Worm (Caenorhabditis elegans) whole organism, young adult: ENCODE results near the gene pps-1.

Experiments
- B0019.2 ChIP-seq: fragments of 200-800 bp; sonication (Bioruptor generic); conservative IDR thresholded peaks from 2 replicates; pipeline ENCODE4 v1.3.6; 2022; ENCODE audit warnings: missing genetic modification reagents, missing genetic modification characterization, missing compliant biosample characterization
- C17E4.6 ChIP-seq: fragments of 200-800 bp; sonication (Bioruptor generic); IDR thresholded peaks from 2 replicates; pipeline ENCODE4 v1.3.6; 2022; ENCODE audit warnings: missing genetic modification reagents, missing genetic modification characterization, missing compliant biosample characterization
- F10E7.11 ChIP-seq: sonication (generic microtip); optimal IDR thresholded peaks from 2 replicates; lab custom pipeline; 2017; ENCODE audit warnings: mild to moderate bottlenecking, missing genetic modification characterization, moderate library complexity, missing compliant biosample characterization
- F23B12.7 ChIP-seq: sonication (generic microtip); optimal IDR thresholded peaks from 2 replicates; lab custom pipeline; 2017; ENCODE audit warnings: missing genetic modification characterization, mild to moderate bottlenecking, missing compliant biosample characterization, antibody characterized with exemption, moderate library complexity; ENCODE audit not compliant: insufficient read depth
- F33H1.4 ChIP-seq: fragments of 200-800 bp; sonication (Bioruptor generic); IDR thresholded peaks from 2 replicates; pipeline ENCODE4 v1.3.6; 2022; ENCODE audit warnings: missing genetic modification reagents, missing genetic modification characterization, missing compliant biosample characterization
- F49E8.2 ChIP-seq: sonication (generic microtip); optimal IDR thresholded peaks from 3 replicates; lab custom pipeline; 2017; ENCODE audit warnings: missing genetic modification characterization, mild to moderate bottlenecking, missing compliant biosample characterization, antibody characterized with exemption, moderate library complexity; ENCODE audit not compliant: insufficient read depth
- F57A8.1 ChIP-seq: fragments of 200-800 bp; sonication (Bioruptor generic); optimal IDR thresholded peaks from 2 replicates; lab custom pipeline; 2018; ENCODE audit warnings: mild to moderate bottlenecking, missing genetic modification characterization, moderate library complexity, missing compliant biosample characterization
- F57C9.4 ChIP-seq: sonication (generic microtip); optimal IDR thresholded peaks from 2 replicates; lab custom pipeline; 2017; ENCODE audit warnings: mild to moderate bottlenecking, missing genetic modification characterization, missing compliant biosample characterization
- Y53F4B.3 ChIP-seq: fragments of 200-800 bp; sonication (Bioruptor generic); IDR thresholded peaks from 2 replicates; pipeline ENCODE4 v1.3.6; 2022; ENCODE audit warnings: missing genetic modification reagents, missing genetic modification characterization, missing compliant biosample characterization
- atf-7 ChIP-seq: sonication (generic microtip); optimal IDR thresholded peaks from 2 replicates; lab custom pipeline; 2017; ENCODE audit warnings: mild to moderate bottlenecking, missing genetic modification characterization, missing compliant biosample characterization
- bed-1 ChIP-seq: fragments of 200-800 bp; sonication (Bioruptor generic); IDR thresholded peaks from 2 replicates; pipeline ENCODE4 v1.3.6; 2022; ENCODE audit warnings: missing genetic modification reagents, missing genetic modification characterization, missing compliant biosample characterization
- cebp-1 ChIP-seq, 2 experiments: fragments of 200-800 bp in 1 of 2; sonication (Bioruptor generic) in 1 of 2; sonication (generic microtip) in 1 of 2; IDR thresholded peaks in 1 of 2; optimal IDR thresholded peaks in 1 of 2; 2 replicates each; pipeline versions ENCODE4 v1.3.6 to Lab custom; 2017 to 2022; ENCODE audit warnings: missing compliant biosample characterization in 2 of 2, missing genetic modification characterization in 2 of 2, mild to moderate bottlenecking in 1 of 2, missing genetic modification reagents in 1 of 2, moderate library complexity in 1 of 2
- cebp-2 ChIP-seq: fragments of 200-800 bp; sonication (Bioruptor generic); IDR thresholded peaks from 2 replicates; pipeline ENCODE4 v1.3.6; 2022; ENCODE audit warnings: missing genetic modification characterization, missing compliant biosample characterization
- ceh-79 ChIP-seq: sonication (generic microtip); optimal IDR thresholded peaks from 2 replicates; lab custom pipeline; 2017; ENCODE audit warnings: mild to moderate bottlenecking, missing genetic modification characterization, missing compliant biosample characterization
- ceh-91 ChIP-seq: fragments of 200-800 bp; sonication (Bioruptor generic); IDR thresholded peaks from 2 replicates; pipeline ENCODE4 v1.3.6; 2022; ENCODE audit warnings: missing genetic modification reagents, missing genetic modification characterization, missing compliant biosample characterization
- dpff-1 ChIP-seq: sonication (generic microtip); optimal IDR thresholded peaks from 2 replicates; lab custom pipeline; 2017; ENCODE audit warnings: mild to moderate bottlenecking, missing genetic modification characterization, missing compliant biosample characterization
- egl-44 ChIP-seq: fragments of 200-800 bp; sonication (Bioruptor generic); IDR thresholded peaks from 2 replicates; pipeline ENCODE4 v1.3.6; 2022; ENCODE audit warnings: missing genetic modification reagents, missing genetic modification characterization, missing compliant biosample characterization
- ekl-4 ChIP-seq: fragments of 200-800 bp; sonication (Bioruptor generic); IDR thresholded peaks from 2 replicates; pipeline ENCODE4 v1.3.6; 2022; ENCODE audit warnings: missing genetic modification reagents, missing genetic modification characterization, missing compliant biosample characterization
- ets-4 ChIP-seq: fragments of 200-800 bp; sonication (Bioruptor generic); optimal IDR thresholded peaks from 2 replicates; lab custom pipeline; 2018; ENCODE audit warnings: mild to moderate bottlenecking, missing genetic modification characterization, missing compliant biosample characterization
- hmg-1.2 ChIP-seq: fragments of 200-800 bp; sonication (Bioruptor generic); IDR thresholded peaks from 2 replicates; pipeline ENCODE4 v1.3.6; 2022; ENCODE audit warnings: missing genetic modification reagents, missing genetic modification characterization, missing compliant biosample characterization
- hmg-20 ChIP-seq: fragments of 200-800 bp; sonication (Bioruptor generic); IDR thresholded peaks from 2 replicates; pipeline ENCODE4 v1.3.6; 2022; ENCODE audit warnings: missing genetic modification reagents, missing genetic modification characterization, missing compliant biosample characterization
- lsy-27 ChIP-seq: sonication (generic microtip); optimal IDR thresholded peaks from 2 replicates; lab custom pipeline; 2017; ENCODE audit warnings: missing genetic modification characterization, mild to moderate bottlenecking, missing compliant biosample characterization, antibody characterized with exemption, missing genotype, borderline replicate concordance; ENCODE audit not compliant: insufficient read depth
- madf-10 ChIP-seq: sonication (generic microtip); optimal IDR thresholded peaks from 2 replicates; lab custom pipeline; 2016; ENCODE audit warnings: mild to moderate bottlenecking, missing genetic modification characterization, missing compliant biosample characterization
- madf-6 ChIP-seq: fragments of 200-800 bp; sonication (Bioruptor generic); IDR thresholded peaks from 2 replicates; pipeline ENCODE4 v1.3.6; 2022; ENCODE audit warnings: missing genetic modification reagents, missing genetic modification characterization, missing compliant biosample characterization
- madf-8 ChIP-seq: fragments of 200-800 bp; sonication (Bioruptor generic); conservative IDR thresholded peaks from 2 replicates; pipeline ENCODE4 v1.3.6; 2022; ENCODE audit warnings: missing genetic modification reagents, missing genetic modification characterization, missing compliant biosample characterization
- nhr-27 ChIP-seq: fragments of 200-800 bp; sonication (Bioruptor generic); optimal IDR thresholded peaks from 2 replicates; lab custom pipeline; 2018; ENCODE audit warnings: mild to moderate bottlenecking, missing genetic modification characterization, moderate library complexity, missing compliant biosample characterization
- nhr-90 ChIP-seq: sonication (generic microtip); optimal IDR thresholded peaks from 2 replicates; lab custom pipeline; 2016; ENCODE audit warnings: missing genotype, mild to moderate bottlenecking, missing genetic modification characterization, missing compliant biosample characterization
- pha-4 ChIP-seq: fragments of 150-350 bp; sonication (generic microtip); optimal IDR thresholded peaks from 2 replicates; lab custom pipeline; 2014; ENCODE audit warnings: missing biosample characterization, missing genetic modification reagents, missing genetic modification characterization
- rcor-1 ChIP-seq: fragments of 200-800 bp; sonication (Bioruptor generic); IDR thresholded peaks from 2 replicates; pipeline ENCODE4 v1.3.6; 2022; ENCODE audit warnings: missing genetic modification reagents, missing genetic modification characterization, missing compliant biosample characterization
- repo-1 ChIP-seq: sonication (generic microtip); optimal IDR thresholded peaks from 2 replicates; lab custom pipeline; 2017; ENCODE audit warnings: mild to moderate bottlenecking, missing genetic modification characterization, missing compliant biosample characterization
- sdz-38 ChIP-seq: sonication (generic microtip); optimal IDR thresholded peaks from 2 replicates; lab custom pipeline; 2016; ENCODE audit warnings: missing genotype, missing genetic modification characterization, missing compliant biosample characterization
- sea-2 ChIP-seq: fragments of 200-800 bp; sonication (Bioruptor generic); IDR thresholded peaks from 2 replicates; pipeline ENCODE4 v1.3.6; 2022; ENCODE audit warnings: missing genetic modification characterization, missing compliant biosample characterization
- snpc-1.3 ChIP-seq: sonication (generic microtip); optimal IDR thresholded peaks from 2 replicates; lab custom pipeline; 2017; ENCODE audit warnings: missing genetic modification characterization, mild to moderate bottlenecking, missing compliant biosample characterization, antibody characterized with exemption, moderate library complexity, missing genotype, missing genetic modification reagents; ENCODE audit not compliant: insufficient read depth
- snpc-4 ChIP-seq, 5 experiments: fragments of 150-350 bp in 1 of 5; sonication (generic microtip) in 4 of 5; optimal IDR thresholded peaks; 2 replicates each; lab custom pipeline; 2014 to 2018; ENCODE audit warnings: missing genetic modification characterization in 5 of 5, missing biosample characterization in 3 of 5, antibody characterized with exemption in 2 of 5, mild to moderate bottlenecking in 2 of 5, missing compliant biosample characterization in 2 of 5, missing genotype in 2 of 5, moderate library complexity in 2 of 5, missing genetic modification reagents in 1 of 5
- tbp1 ChIP-seq: fragments of 200-800 bp; sonication (Bioruptor generic); optimal IDR thresholded peaks from 2 replicates; lab custom pipeline; 2018; ENCODE audit warnings: mild to moderate bottlenecking, missing genetic modification characterization, missing compliant biosample characterization
- xnd-1 ChIP-seq: sonication (generic microtip); optimal IDR thresholded peaks from 2 replicates; lab custom pipeline; 2016; ENCODE audit warnings: missing genotype, missing genetic modification reagents, missing genetic modification characterization, missing compliant biosample characterization
- ztf-6 ChIP-seq: fragments of 200-800 bp; sonication (Bioruptor generic); IDR thresholded peaks from 2 replicates; pipeline ENCODE4 v1.3.6; 2022; ENCODE audit warnings: missing genetic modification reagents, missing genetic modification characterization, missing compliant biosample characterization

pps-1 gene

DNA sequence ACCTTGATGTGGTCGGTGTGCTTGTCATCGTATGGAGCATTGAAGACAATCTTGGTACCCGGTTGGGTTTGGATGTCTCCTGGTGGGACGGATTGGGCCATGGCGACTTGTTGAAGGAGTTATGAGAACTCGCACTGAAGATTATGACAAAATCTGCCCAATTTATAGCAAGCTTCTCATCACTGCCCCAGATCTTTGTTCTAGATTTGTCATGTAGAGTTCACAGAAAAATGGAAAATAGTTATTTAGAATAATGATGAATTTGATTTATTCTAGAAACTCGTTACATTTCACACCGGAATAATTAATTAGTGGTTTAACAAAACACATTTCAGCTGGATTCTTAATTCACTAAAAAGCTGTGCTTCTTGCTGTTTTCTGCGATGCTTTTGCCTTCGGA lies 18.2 kb upstream of the pps-1 start, which contains the start of gene msp-38 (continued):
- TF ChIP-seq nhr-90 (tag; lab: Kevin White, UChicago) (no peak), ceh-79 (tag; lab: Kevin White, UChicago) (no peak)

DNA sequence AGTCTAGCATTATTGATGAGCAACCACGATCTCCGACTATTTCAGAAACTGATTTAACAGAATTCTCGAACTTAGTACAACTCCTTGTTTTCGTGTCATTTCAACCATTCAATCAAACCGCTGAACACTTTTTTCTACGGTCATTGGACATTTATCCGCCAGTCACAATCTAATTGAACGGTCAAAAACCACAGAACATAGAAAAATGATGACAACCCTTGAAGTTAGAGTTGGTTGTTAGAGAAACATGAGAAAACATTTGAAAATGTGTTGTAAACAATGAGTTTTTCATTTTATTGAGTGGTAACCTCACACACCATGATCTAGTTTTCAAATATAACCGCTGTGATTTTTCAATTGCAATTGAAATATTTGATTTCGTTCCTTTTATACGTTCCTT lies 17.3 kb upstream of the pps-1 start:
- TF ChIP-seq snpc-1.3 (tag; lab: Kevin White, UChicago) (no peak), xnd-1 (tag; lab: Kevin White, UChicago) (no peak), bed-1 (GFP tag; lab: Robert Waterston, UW) (no peak), F57C9.4 (tag; lab: Kevin White, UChicago) (no peak), F49E8.2 (tag; lab: Kevin White, UChicago) (no peak), ceh-91 (GFP tag; lab: Robert Waterston, UW) (no peak), F57A8.1 (GFP tag; lab: Kevin White, UChicago) (no peak), sea-2 (GFP tag; lab: Robert Waterston, UW) (no peak), egl-44 (GFP tag; lab: Robert Waterston, UW) (no peak), hmg-20 (GFP tag; lab: Robert Waterston, UW) (no peak), ztf-6 (GFP tag; lab: Robert Waterston, UW) (no peak), repo-1 (no peak), F33H1.4 (no peak), cebp-1 (GFP tag; IDR thresholded peaks at IDR 0.05; lab: Robert Waterston, UW) (no peak), cebp-1 (tag; optimal IDR thresholded peaks at IDR 0.05; lab: Kevin White, UChicago) (no peak), nhr-27 (tag; lab: Kevin White, UChicago) (no peak)

DNA sequence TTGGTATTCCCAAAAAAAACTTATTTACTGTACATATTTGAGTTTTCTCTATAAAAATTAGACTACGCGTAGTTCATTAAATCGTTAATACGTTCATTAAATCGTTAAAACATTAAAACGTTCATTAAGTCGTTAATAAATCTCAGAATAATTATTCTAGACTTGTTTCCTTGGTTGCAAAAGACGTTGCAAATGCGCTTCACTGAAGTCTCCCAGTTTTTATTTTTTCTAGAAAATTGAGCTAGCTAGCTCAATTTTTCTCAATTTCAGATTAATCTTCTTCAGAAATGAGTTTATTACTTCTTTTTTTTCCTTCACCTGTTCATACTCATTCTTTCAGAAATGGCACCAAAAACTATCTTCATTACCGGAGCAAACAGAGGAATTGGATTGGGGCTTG lies 16.9 kb upstream of the pps-1 start:
- no peak for TF ChIP-seq rcor-1 (GFP tag; lab: Robert Waterston, UW)
- TF ChIP-seq pha-4: no peak
- TF ChIP-seq madf-8 (GFP tag; lab: Robert Waterston, UW): peak; percentile 60
- peak; percentile 76 for TF ChIP-seq madf-6 (GFP tag; lab: Robert Waterston, UW)
- no peak for TF ChIP-seq F23B12.7 (tag; lab: Kevin White, UChicago)
- no peak for TF ChIP-seq sdz-38
- TF ChIP-seq xnd-1 (tag; lab: Kevin White, UChicago): no peak
- TF ChIP-seq cebp-2: no peak
- no peak for TF ChIP-seq snpc-4 (GFP tag; optimal IDR thresholded peaks at IDR 0.05; lab: Kevin White, UChicago)
- no peak for TF ChIP-seq snpc-4 (tag; optimal IDR thresholded peaks at IDR 0.05; lab: Kevin White, UChicago)
- no peak for TF ChIP-seq bed-1 (GFP tag; lab: Robert Waterston, UW)
- no peak for TF ChIP-seq B0019.2 (GFP tag; lab: Robert Waterston, UW)
- TF ChIP-seq C17E4.6: no peak
- TF ChIP-seq tbp1 (GFP tag; lab: Kevin White, UChicago): no peak
- TF ChIP-seq Y53F4B.3 (GFP tag; lab: Robert Waterston, UW): no peak
- no peak for TF ChIP-seq ekl-4 (GFP tag; lab: Robert Waterston, UW)
- TF ChIP-seq ets-4 (GFP tag; lab: Kevin White, UChicago): no peak
- TF ChIP-seq atf-7 (tag; lab: Kevin White, UChicago): no peak

DNA sequence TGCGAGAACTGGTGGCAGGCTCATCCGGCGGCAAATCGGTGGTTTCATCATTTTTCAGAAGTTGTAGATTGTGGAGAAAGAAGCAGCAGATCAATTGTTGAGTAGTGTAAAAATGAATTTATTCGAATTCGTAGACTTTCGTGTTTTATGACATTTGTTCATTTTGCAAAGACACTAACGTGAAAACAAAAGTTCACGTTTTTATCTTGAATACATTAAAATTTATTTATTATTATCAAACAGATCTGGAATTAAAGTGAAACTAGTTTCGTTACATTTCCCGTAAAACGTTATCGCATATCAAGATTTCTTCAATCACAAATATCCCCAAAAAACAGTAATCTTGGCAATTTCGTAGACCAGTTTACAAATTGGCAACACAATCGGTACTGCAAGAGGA lies 14.9 kb upstream of the pps-1 start, which contains the start of gene T14G10.8:
T14G10.8 (minus strand) TSS at position 101 of the 400 bp plus-strand sequence.
- TF ChIP-seq F10E7.11 (no peak), dpff-1 (no peak), F23B12.7 (tag; lab: Kevin White, UChicago) (no peak), hmg-1.2 (GFP tag; lab: Robert Waterston, UW) (no peak), madf-10 (tag; lab: Kevin White, UChicago) (no peak), lsy-27 (tag; lab: Kevin White, UChicago) (no peak)
- TF ChIP-seq, all 124 proteins: peak for 0
